Fruit fly (Drosophila melanogaster) whole organism, pupa: Measurements from ENCODE around the gene Spn38F.

Experiments
- CG12605 ChIP-seq: fragments of 200-800 bp; sonication (Bioruptor generic); IDR thresholded peaks from 2 replicates; pipeline ENCODE4 v1.3.6; 2022; ENCODE audit warnings: missing biosample characterization, missing genetic modification characterization
- CG13204 ChIP-seq: fragments of 200-800 bp; sonication (Bioruptor generic); optimal IDR thresholded peaks from 2 replicates; lab custom pipeline; 2018; ENCODE audit warnings: missing biosample characterization, mild to moderate bottlenecking, missing genetic modification characterization, moderate library complexity
- CG14655 ChIP-seq: fragments of 200-800 bp; sonication (Bioruptor generic); optimal IDR thresholded peaks from 3 replicates; lab custom pipeline; 2017; ENCODE audit warnings: mild to moderate bottlenecking, missing biosample characterization, missing genetic modification reagents, missing genetic modification characterization
- CG17806 ChIP-seq: fragments of 200-800 bp; sonication (Bioruptor generic); optimal IDR thresholded peaks from 2 replicates; lab custom pipeline; 2018; ENCODE audit warnings: missing biosample characterization, mild to moderate bottlenecking, missing genetic modification characterization, moderate library complexity
- CG34367 ChIP-seq: fragments of 200-800 bp; sonication (Bioruptor generic); optimal IDR thresholded peaks from 2 replicates; lab custom pipeline; 2018; ENCODE audit warnings: missing biosample characterization, mild to moderate bottlenecking, missing genetic modification characterization
- CG4496 ChIP-seq: fragments of 200-800 bp; sonication (Bioruptor generic); IDR thresholded peaks from 3 replicates; pipeline ENCODE4 v1.3.6; 2022; ENCODE audit warnings: missing biosample characterization, missing genetic modification characterization
- CG9948 ChIP-seq: fragments of 200-800 bp; sonication (Bioruptor generic); optimal IDR thresholded peaks from 2 replicates; lab custom pipeline; 2018; ENCODE audit warnings: missing biosample characterization, mild to moderate bottlenecking, missing genetic modification characterization, moderate library complexity
- D1 ChIP-seq: fragments of 200-800 bp; sonication (Bioruptor generic); optimal IDR thresholded peaks from 2 replicates; lab custom pipeline; 2018; ENCODE audit warnings: missing biosample characterization, mild to moderate bottlenecking, missing genetic modification characterization, moderate library complexity
- Pif1A ChIP-seq: fragments of 200-800 bp; sonication (Bioruptor generic); optimal IDR thresholded peaks from 3 replicates; lab custom pipeline; 2016; ENCODE audit warnings: missing biosample characterization, missing genetic modification characterization
- Pif1B ChIP-seq: fragments of 200-800 bp; sonication (Bioruptor generic); optimal IDR thresholded peaks from 3 replicates; lab custom pipeline; 2016; ENCODE audit warnings: missing biosample characterization, missing genetic modification characterization
- Snoo ChIP-seq: fragments of 200-800 bp; sonication (Bioruptor generic); optimal IDR thresholded peaks from 3 replicates; lab custom pipeline; 2017; ENCODE audit warnings: missing biosample characterization, mild to moderate bottlenecking, missing genetic modification characterization, inconsistent platforms
- fd96Ca ChIP-seq: fragments of 200-800 bp; sonication (Bioruptor generic); IDR thresholded peaks from 3 replicates; pipeline ENCODE4 v1.3.6; 2022; ENCODE audit warnings: missing biosample characterization, missing genetic modification characterization
- gl ChIP-seq: fragments of 200-800 bp; sonication (Bioruptor generic); optimal IDR thresholded peaks from 2 replicates; lab custom pipeline; 2018; ENCODE audit warnings: missing biosample characterization, mild to moderate bottlenecking, missing genetic modification characterization
- rn ChIP-seq: fragments of 200-800 bp; sonication (Bioruptor generic); IDR thresholded peaks from 2 replicates; pipeline ENCODE4 v1.3.6; 2022; ENCODE audit warnings: missing biosample characterization, missing genetic modification characterization

dm6 chr2L:20818432-20818831, 19.4 kb downstream of the Spn38F start, which contains the start of gene CheB38a:
- TF ChIP-seq CG34367 (tag; lab: Kevin White, UChicago), result no peak
- no peak for TF ChIP-seq gl (tag; lab: Kevin White, UChicago)
- no peak for TF ChIP-seq Pif1B
- no peak for TF ChIP-seq CG14655
- no peak for TF ChIP-seq CG13204 (GFP tag; lab: Kevin White, UChicago)
- TF ChIP-seq Pif1A (GFP tag; lab: Kevin White, UChicago), result no peak
- TF ChIP-seq fd96Ca (GFP tag; lab: Robert Waterston, UW), result no peak
- no peak for TF ChIP-seq Snoo (tag; lab: Kevin White, UChicago)
- TF ChIP-seq CG17806 (tag; lab: Kevin White, UChicago), result no peak
- no peak for TF ChIP-seq rn (GFP tag; lab: Robert Waterston, UW)
- TF ChIP-seq CG12605 (GFP tag; lab: Robert Waterston, UW), result no peak
- TF ChIP-seq D1 (tag; lab: Kevin White, UChicago), result no peak
- no peak for TF ChIP-seq CG9948
- no peak for TF ChIP-seq CG4496 (GFP tag; lab: Robert Waterston, UW)
